Worm (Caenorhabditis elegans) whole organism, L2 larva: ENCODE data around the gene vps-32.1.

ENCODE experiments used
- ama-1 ChIP-seq: fragments of 150-350 bp; optimal IDR thresholded peaks from 2 replicates; lab custom pipeline; 2018; ENCODE audit warnings: inconsistent platforms
- egl-27 ChIP-seq: sonication (generic microtip); optimal IDR thresholded peaks from 3 replicates; lab custom pipeline; 2017; ENCODE audit warnings: missing biosample characterization, missing genetic modification reagents, missing genetic modification characterization
- elt-1 ChIP-seq: fragments of 150-350 bp; optimal IDR thresholded peaks from 2 replicates; lab custom pipeline; 2014; ENCODE audit warnings: missing biosample characterization, missing genetic modification characterization
- fos-1 ChIP-seq: fragments of 150-350 bp; optimal IDR thresholded peaks from 2 replicates; lab custom pipeline; 2014; ENCODE audit warnings: missing biosample characterization, missing genetic modification characterization
- lin-11 ChIP-seq: fragments of 150-350 bp; sonication (generic microtip); optimal IDR thresholded peaks from 2 replicates; lab custom pipeline; 2014; ENCODE audit warnings: missing biosample characterization, missing genetic modification characterization, inconsistent platforms, mixed read lengths
- ztf-4 ChIP-seq: fragments of 150-350 bp; optimal IDR thresholded peaks from 2 replicates; lab custom pipeline; 2014; ENCODE audit warnings: missing biosample characterization, missing genetic modification characterization

DNA sequence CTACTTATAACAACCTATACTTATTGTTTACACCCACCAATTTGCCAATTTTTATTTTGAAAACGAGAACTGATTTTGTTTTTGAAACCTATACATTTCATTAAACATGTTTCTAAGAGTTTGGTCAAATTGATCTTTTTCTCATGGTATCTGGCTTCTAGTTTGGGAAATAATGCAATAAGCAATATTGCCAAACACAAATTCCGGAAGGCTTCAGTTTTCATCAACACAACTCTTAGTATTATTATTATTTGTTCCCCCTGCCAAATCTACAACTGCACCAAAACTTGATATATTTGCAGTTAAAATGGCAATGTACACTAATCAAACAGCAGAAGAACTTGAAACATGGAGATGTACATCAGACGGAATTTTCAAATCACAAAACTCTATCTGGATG is 20.8 kb upstream of the vps-32.1 start, which contains the start of gene sra-27:
- TF ChIP-seq fos-1 (tag; lab: Kevin White, UChicago) (no peak), egl-27 (tag; lab: Kevin White, UChicago) (no peak), ztf-4 (tag; lab: Kevin White, UChicago) (no peak), lin-11 (tag; lab: Kevin White, UChicago) (no peak), elt-1 (tag; lab: Kevin White, UChicago) (no peak), ama-1 (no peak)
